Worm (Caenorhabditis elegans): ENCODE results near the gene wago-10.

ce11 chrV:330625-331024 lies 12.6 kb upstream of the wago-10 start, which contains the start of gene abt-4:
- TF ChIP-seq unc-39 (tag; optimal IDR thresholded peaks at IDR 0.05): no peak
- TF ChIP-seq zip-8 (tag; optimal IDR thresholded peaks at IDR 0.05): no peak
- TF ChIP-seq snpc-4 (tag; optimal IDR thresholded peaks at IDR 0.05): no peak
- no peak for TF ChIP-seq drap-1 (GFP tag; optimal IDR thresholded peaks at IDR 0.05)
- no peak for TF ChIP-seq elt-1 (tag; optimal IDR thresholded peaks at IDR 0.05; ENCODE audit: borderline replicate concordance, insufficient read depth)
- no peak for TF ChIP-seq lin-32 (GFP tag; optimal IDR thresholded peaks at IDR 0.05)
- no peak for TF ChIP-seq ztf-11 (tag; optimal IDR thresholded peaks at IDR 0.05)
- no peak for TF ChIP-seq lin-13 (tag; optimal IDR thresholded peaks at IDR 0.05)
